Worm (Caenorhabditis elegans) whole organism, young adult: Measurements from ENCODE around the gene T28D6.5.

ENCODE experiments used
- B0019.2 ChIP-seq: fragments of 200-800 bp; sonication (Bioruptor generic); conservative IDR thresholded peaks from 2 replicates; pipeline ENCODE4 v1.3.6; 2022; ENCODE audit warnings: missing genetic modification reagents, missing genetic modification characterization, missing compliant biosample characterization
- B0035.1 ChIP-seq: sonication (generic microtip); optimal IDR thresholded peaks from 2 replicates; lab custom pipeline; 2016; ENCODE audit warnings: missing genetic modification characterization, mild to moderate bottlenecking, missing compliant biosample characterization, missing genotype, missing genetic modification reagents
- C06A6.2 ChIP-seq: fragments of 200-800 bp; sonication (Bioruptor generic); conservative IDR thresholded peaks from 2 replicates; pipeline ENCODE4 v1.3.6; 2022; ENCODE audit warnings: missing genetic modification characterization, missing compliant biosample characterization
- D2030.7 ChIP-seq: fragments of 200-800 bp; sonication (Bioruptor generic); IDR thresholded peaks from 2 replicates; pipeline ENCODE4 v1.3.6; 2022; ENCODE audit warnings: missing genetic modification reagents, missing genetic modification characterization, missing compliant biosample characterization
- F22D6.2 ChIP-seq: sonication (generic microtip); optimal IDR thresholded peaks from 2 replicates; lab custom pipeline; 2016; ENCODE audit warnings: mild to moderate bottlenecking, missing genetic modification characterization, missing compliant biosample characterization
- F33H1.4 ChIP-seq: fragments of 200-800 bp; sonication (Bioruptor generic); IDR thresholded peaks from 2 replicates; pipeline ENCODE4 v1.3.6; 2022; ENCODE audit warnings: missing genetic modification reagents, missing genetic modification characterization, missing compliant biosample characterization
- T26A5.8 ChIP-seq: sonication (generic microtip); optimal IDR thresholded peaks from 2 replicates; lab custom pipeline; 2016; ENCODE audit warnings: missing genetic modification characterization, missing compliant biosample characterization
- Y53F4B.3 ChIP-seq: fragments of 200-800 bp; sonication (Bioruptor generic); IDR thresholded peaks from 2 replicates; pipeline ENCODE4 v1.3.6; 2022; ENCODE audit warnings: missing genetic modification reagents, missing genetic modification characterization, missing compliant biosample characterization
- Y56A3A.18 ChIP-seq: fragments of 200-800 bp; sonication (Bioruptor generic); IDR thresholded peaks from 2 replicates; pipeline ENCODE4 v1.3.6; 2022; ENCODE audit warnings: missing genetic modification reagents, missing genetic modification characterization, missing compliant biosample characterization
- Y79H2A.3 ChIP-seq: fragments of 200-800 bp; sonication (Bioruptor generic); conservative IDR thresholded peaks from 2 replicates; pipeline ENCODE4 v1.3.6; 2022; ENCODE audit warnings: missing genetic modification reagents, missing genetic modification characterization, missing compliant biosample characterization
- aptf-2 ChIP-seq: fragments of 200-800 bp; sonication (Bioruptor generic); conservative IDR thresholded peaks from 2 replicates; pipeline ENCODE4 v1.3.6; 2022; ENCODE audit warnings: missing genetic modification reagents, missing genetic modification characterization, missing compliant biosample characterization
- aptf-3 ChIP-seq: fragments of 200-800 bp; sonication (Bioruptor generic); IDR thresholded peaks from 2 replicates; pipeline ENCODE4 v1.3.6; 2022; ENCODE audit warnings: missing genetic modification characterization, missing compliant biosample characterization
- attf-6 ChIP-seq: fragments of 200-800 bp; sonication (Bioruptor generic); IDR thresholded peaks from 2 replicates; pipeline ENCODE4 v1.3.6; 2022; ENCODE audit warnings: missing genetic modification reagents, missing genetic modification characterization, missing compliant biosample characterization
- bed-2 ChIP-seq: fragments of 200-800 bp; sonication (Bioruptor generic); IDR thresholded peaks from 2 replicates; pipeline ENCODE4 v1.3.6; 2022; ENCODE audit warnings: missing genetic modification reagents, missing genetic modification characterization, missing compliant biosample characterization
- ceh-40 ChIP-seq: fragments of 200-800 bp; sonication (Bioruptor generic); IDR thresholded peaks from 2 replicates; pipeline ENCODE4 v1.3.6; 2022; ENCODE audit warnings: missing genetic modification characterization, missing compliant biosample characterization
- ceh-58 ChIP-seq: fragments of 200-800 bp; sonication (Bioruptor generic); IDR thresholded peaks from 2 replicates; pipeline ENCODE4 v1.3.6; 2022; ENCODE audit warnings: missing genetic modification characterization, missing compliant biosample characterization
- ceh-79 ChIP-seq: sonication (generic microtip); optimal IDR thresholded peaks from 2 replicates; lab custom pipeline; 2017; ENCODE audit warnings: mild to moderate bottlenecking, missing genetic modification characterization, missing compliant biosample characterization
- ceh-91 ChIP-seq: fragments of 200-800 bp; sonication (Bioruptor generic); IDR thresholded peaks from 2 replicates; pipeline ENCODE4 v1.3.6; 2022; ENCODE audit warnings: missing genetic modification reagents, missing genetic modification characterization, missing compliant biosample characterization
- chd-7 ChIP-seq: sonication (generic microtip); optimal IDR thresholded peaks from 2 replicates; lab custom pipeline; 2016; ENCODE audit warnings: mild to moderate bottlenecking, missing genetic modification characterization, moderate library complexity, missing compliant biosample characterization
- dpl-1 ChIP-seq: fragments of 150-350 bp; optimal IDR thresholded peaks from 2 replicates; lab custom pipeline; 2014; ENCODE audit warnings: missing biosample characterization, missing genetic modification reagents, missing genetic modification characterization
- egl-18 ChIP-seq: fragments of 200-800 bp; sonication (Bioruptor generic); IDR thresholded peaks from 2 replicates; pipeline ENCODE4 v1.3.6; 2022; ENCODE audit warnings: missing genetic modification reagents, missing genetic modification characterization, missing compliant biosample characterization
- egl-44 ChIP-seq: fragments of 200-800 bp; sonication (Bioruptor generic); IDR thresholded peaks from 2 replicates; pipeline ENCODE4 v1.3.6; 2022; ENCODE audit warnings: missing genetic modification reagents, missing genetic modification characterization, missing compliant biosample characterization
- egrh-3 ChIP-seq: fragments of 200-800 bp; sonication (Bioruptor generic); IDR thresholded peaks from 2 replicates; pipeline ENCODE4 v1.3.6; 2022; ENCODE audit warnings: missing genetic modification reagents, missing genetic modification characterization, missing compliant biosample characterization
- hmg-1.2 ChIP-seq: fragments of 200-800 bp; sonication (Bioruptor generic); IDR thresholded peaks from 2 replicates; pipeline ENCODE4 v1.3.6; 2022; ENCODE audit warnings: missing genetic modification reagents, missing genetic modification characterization, missing compliant biosample characterization
- hrde-1 ChIP-seq: sonication (generic microtip); optimal IDR thresholded peaks from 2 replicates; lab custom pipeline; 2016; ENCODE audit warnings: missing genetic modification characterization, mild to moderate bottlenecking, missing compliant biosample characterization, moderate library complexity, missing genotype, missing genetic modification reagents, borderline replicate concordance
- lin-26 ChIP-seq: fragments of 200-800 bp; sonication (Bioruptor generic); IDR thresholded peaks from 2 replicates; pipeline ENCODE4 v1.3.6; 2022; ENCODE audit warnings: missing genetic modification reagents, missing genetic modification characterization, missing compliant biosample characterization
- lin-35 ChIP-seq, 3 experiments: fragments of 150-350 bp in 2 of 3; sonication (generic microtip) in 1 of 3; optimal IDR thresholded peaks; 2 replicates each; lab custom pipeline; 2014 to 2018; ENCODE audit warnings: missing biosample characterization in 3 of 3, missing genetic modification characterization in 3 of 3, missing genetic modification reagents in 3 of 3
- lsy-27 ChIP-seq: sonication (generic microtip); optimal IDR thresholded peaks from 2 replicates; lab custom pipeline; 2017; ENCODE audit warnings: missing genetic modification characterization, mild to moderate bottlenecking, missing compliant biosample characterization, antibody characterized with exemption, missing genotype, borderline replicate concordance; ENCODE audit not compliant: insufficient read depth
- madf-6 ChIP-seq: fragments of 200-800 bp; sonication (Bioruptor generic); IDR thresholded peaks from 2 replicates; pipeline ENCODE4 v1.3.6; 2022; ENCODE audit warnings: missing genetic modification reagents, missing genetic modification characterization, missing compliant biosample characterization
- mcd-1 ChIP-seq: fragments of 200-800 bp; sonication (Bioruptor generic); IDR thresholded peaks from 2 replicates; pipeline ENCODE4 v1.3.6; 2022; ENCODE audit warnings: missing genetic modification reagents, missing genetic modification characterization, missing compliant biosample characterization
- mxl-1 ChIP-seq: sonication (generic microtip); optimal IDR thresholded peaks from 2 replicates; lab custom pipeline; 2016; ENCODE audit warnings: missing genetic modification characterization, missing compliant biosample characterization
- nfya-2 ChIP-seq: fragments of 200-800 bp; sonication (Bioruptor generic); IDR thresholded peaks from 2 replicates; pipeline ENCODE4 v1.3.6; 2022; ENCODE audit warnings: missing genetic modification reagents, missing genetic modification characterization, missing compliant biosample characterization
- nfyb-1 ChIP-seq: fragments of 200-800 bp; sonication (Bioruptor generic); IDR thresholded peaks from 2 replicates; pipeline ENCODE4 v1.3.6; 2022; ENCODE audit warnings: missing genetic modification reagents, missing genetic modification characterization, missing compliant biosample characterization
- nhr-179 ChIP-seq: sonication (generic microtip); optimal IDR thresholded peaks from 2 replicates; lab custom pipeline; 2016; ENCODE audit warnings: mild to moderate bottlenecking, missing genetic modification characterization, missing compliant biosample characterization
- pha-4 ChIP-seq: fragments of 150-350 bp; sonication (generic microtip); optimal IDR thresholded peaks from 2 replicates; lab custom pipeline; 2014; ENCODE audit warnings: missing biosample characterization, missing genetic modification reagents, missing genetic modification characterization
- rcor-1 ChIP-seq: fragments of 200-800 bp; sonication (Bioruptor generic); IDR thresholded peaks from 2 replicates; pipeline ENCODE4 v1.3.6; 2022; ENCODE audit warnings: missing genetic modification reagents, missing genetic modification characterization, missing compliant biosample characterization
- repo-1 ChIP-seq: sonication (generic microtip); optimal IDR thresholded peaks from 2 replicates; lab custom pipeline; 2017; ENCODE audit warnings: mild to moderate bottlenecking, missing genetic modification characterization, missing compliant biosample characterization
- sdz-38 ChIP-seq: sonication (generic microtip); optimal IDR thresholded peaks from 2 replicates; lab custom pipeline; 2016; ENCODE audit warnings: missing genotype, missing genetic modification characterization, missing compliant biosample characterization
- snpc-1.1 ChIP-seq: sonication (generic microtip); optimal IDR thresholded peaks from 2 replicates; lab custom pipeline; 2017; ENCODE audit warnings: missing genetic modification characterization, mild to moderate bottlenecking, missing compliant biosample characterization, antibody characterized with exemption, moderate library complexity, missing genotype, missing genetic modification reagents; ENCODE audit not compliant: insufficient read depth
- snpc-3.4 ChIP-seq: sonication (generic microtip); optimal IDR thresholded peaks from 2 replicates; lab custom pipeline; 2017; ENCODE audit warnings: missing genetic modification characterization, mild to moderate bottlenecking, missing compliant biosample characterization, antibody characterized with exemption, moderate library complexity, missing genotype, missing genetic modification reagents
- somi-1 ChIP-seq: fragments of 200-800 bp; sonication (Bioruptor generic); optimal IDR thresholded peaks from 2 replicates; lab custom pipeline; 2018; ENCODE audit warnings: mild to moderate bottlenecking, missing genetic modification characterization, missing compliant biosample characterization
- sptf-2 ChIP-seq: fragments of 200-800 bp; sonication (Bioruptor generic); optimal IDR thresholded peaks from 2 replicates; lab custom pipeline; 2018; ENCODE audit warnings: mild to moderate bottlenecking, missing genetic modification characterization, missing compliant biosample characterization
- tbp1 ChIP-seq: fragments of 200-800 bp; sonication (Bioruptor generic); optimal IDR thresholded peaks from 2 replicates; lab custom pipeline; 2018; ENCODE audit warnings: mild to moderate bottlenecking, missing genetic modification characterization, missing compliant biosample characterization
- tbx-9 ChIP-seq: sonication (generic microtip); optimal IDR thresholded peaks from 2 replicates; lab custom pipeline; 2016; ENCODE audit warnings: borderline replicate concordance, missing genetic modification characterization, inconsistent platforms, missing compliant biosample characterization
- zfh-2 ChIP-seq: fragments of 200-800 bp; sonication (Bioruptor generic); conservative IDR thresholded peaks from 2 replicates; pipeline ENCODE4 v1.3.6; 2022; ENCODE audit warnings: missing genetic modification reagents, missing genetic modification characterization, missing compliant biosample characterization
- zim-3 ChIP-seq: sonication (generic microtip); optimal IDR thresholded peaks from 2 replicates; lab custom pipeline; 2017; ENCODE audit warnings: mild to moderate bottlenecking, missing genetic modification characterization, moderate library complexity, missing compliant biosample characterization
- ztf-26 ChIP-seq: sonication (generic microtip); optimal IDR thresholded peaks from 2 replicates; lab custom pipeline; 2017; ENCODE audit warnings: missing genetic modification characterization, missing compliant biosample characterization
- ztf-28 ChIP-seq: fragments of 200-800 bp; sonication (Bioruptor generic); IDR thresholded peaks from 2 replicates; pipeline ENCODE4 v1.3.6; 2022; ENCODE audit warnings: missing genetic modification reagents, missing genetic modification characterization, missing compliant biosample characterization

Gene T28D6.5

DNA sequence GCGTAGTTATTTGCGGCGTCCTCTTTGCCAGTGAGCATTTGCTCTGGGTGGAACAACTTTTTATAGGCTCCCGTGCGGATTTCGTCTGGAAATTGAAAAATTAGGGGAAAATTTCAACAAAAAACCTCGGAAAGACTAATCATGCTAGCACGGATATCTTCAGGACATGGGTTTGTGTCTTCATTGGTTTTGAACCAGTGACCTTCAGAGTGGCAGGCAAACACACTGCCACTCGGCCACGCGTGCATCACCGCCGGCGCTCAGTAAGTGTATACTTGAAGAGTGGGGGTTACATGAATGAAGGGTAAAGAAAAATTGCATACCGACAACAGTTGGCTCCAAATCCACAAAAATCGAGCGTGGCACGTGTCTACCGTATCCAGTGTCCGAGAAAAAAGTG lies 37.8 kb downstream of the T28D6.5 start (continued):
- TF ChIP-seq hrde-1 (tag; lab: Kevin White, UChicago) (peak; percentile 53), F22D6.2 (no peak), snpc-3.4 (peak; percentile 13), mxl-1 (peak; percentile 80), Y53F4B.3 (0 out of 2 replicates have a peak, but pooled peaks have one; percentile 26), C06A6.2 (0 out of 2 replicates have a peak, but pooled peaks have one; percentile 43), ztf-26 (tag; lab: Kevin White, UChicago) (peak; percentile 58), mcd-1 (peak; percentile 56), Y79H2A.3 (GFP tag; lab: Robert Waterston, UW) (no peak), somi-1 (peak; percentile 47), egl-44 (GFP tag; lab: Robert Waterston, UW) (no peak), F33H1.4 (GFP tag; lab: Robert Waterston, UW) (peak; percentile 43), egrh-3 (GFP tag; lab: Robert Waterston, UW) (no peak), sdz-38 (no peak), chd-7 (peak; percentile 80), tbp1 (GFP tag; lab: Kevin White, UChicago) (peak; percentile 99), ceh-40 (0 out of 2 replicates have a peak, but pooled peaks have one; percentile 67), repo-1 (tag; lab: Kevin White, UChicago) (peak; percentile 58), zfh-2 (GFP tag; lab: Robert Waterston, UW) (peak; percentile 58), nfya-2 (no peak), tbx-9 (tag; lab: Kevin White, UChicago) (no peak), B0019.2 (GFP tag; lab: Robert Waterston, UW) (no peak), zim-3 (tag; lab: Kevin White, UChicago) (peak; percentile 67), nfyb-1 (GFP tag; lab: Robert Waterston, UW) (peak; percentile 90), D2030.7 (GFP tag; lab: Robert Waterston, UW) (peak; percentile 51; the same call in 1 of the 2 replicates), aptf-2 (GFP tag; lab: Robert Waterston, UW) (no peak), B0035.1 (tag; lab: Kevin White, UChicago) (peak; percentile 44), hmg-1.2 (GFP tag; lab: Robert Waterston, UW) (peak; percentile 77), nhr-179 (tag; lab: Kevin White, UChicago) (no peak), sptf-2 (GFP tag; lab: Kevin White, UChicago) (no peak), ceh-58 (GFP tag; lab: Robert Waterston, UW) (no peak), bed-2 (GFP tag; lab: Robert Waterston, UW) (no peak), egl-18 (0 out of 2 replicates have a peak, but pooled peaks have one; percentile 45), madf-6 (GFP tag; lab: Robert Waterston, UW) (peak; percentile 68), snpc-1.1 (tag; lab: Kevin White, UChicago) (peak; percentile 42), pha-4 (tag; lab: Kevin White, UChicago) (no peak), aptf-3 (GFP tag; lab: Robert Waterston, UW) (no peak), ceh-91 (GFP tag; lab: Robert Waterston, UW) (no peak), ceh-79 (tag; lab: Kevin White, UChicago) (no peak), rcor-1 (GFP tag; lab: Robert Waterston, UW) (peak; percentile 72), attf-6 (GFP tag; lab: Robert Waterston, UW) (0 out of 2 replicates have a peak, but pooled peaks have one; percentile 53), lsy-27 (tag; lab: Kevin White, UChicago) (no peak), Y56A3A.18 (peak; percentile 72; the same call in 1 of the 2 replicates), dpl-1 (GFP tag; lab: Kevin White, UChicago) (no peak), lin-26 (GFP tag; lab: Robert Waterston, UW) (peak; percentile 94), T26A5.8 (no peak), ztf-28 (GFP tag; lab: Robert Waterston, UW) (no peak), lin-35 (GFP tag; optimal IDR thresholded peaks at IDR 0.05; lab: Kevin White, UChicago) (peak in 1 of 3 experiments; percentile 38)
